ENCODE assay signal across 2 worm cellular contexts in genomic region chrIII:12081992-12082628, ce11.
TF ChIP-seq lines count a peak whose summit lies in the region.

No protein-coding gene starts in this region.

TF ChIP-seq in whole organism, L2 larva, 48 proteins besides CTCF, POLR2A, EP300 and RAD21 (continued from another document):
- TF ChIP-seq blmp-1 (tag; optimal IDR thresholded peaks at IDR 0.05; lab: Kevin White, UChicago; ENCODE audit: insufficient read depth) (no peak), egl-27 (tag; optimal IDR thresholded peaks at IDR 0.05; lab: Kevin White, UChicago) (no peak), sem-4 (tag; optimal IDR thresholded peaks at IDR 0.05; lab: Kevin White, UChicago) (peak; percentile 45), unc-62 (GFP tag; optimal IDR thresholded peaks at IDR 0.05; lab: Kevin White, UChicago) (no peak), ceh-16 (tag; optimal IDR thresholded peaks at IDR 0.05; lab: Kevin White, UChicago) (no peak)

TF ChIP-seq in whole organism, L3 larva, 47 proteins besides CTCF, POLR2A, EP300 and RAD21 (continued from another document):
- no peak for TF ChIP-seq lin-15B (tag; optimal IDR thresholded peaks at IDR 0.05; lab: Kevin White, UChicago)
- no peak for TF ChIP-seq nhr-237 (tag; optimal IDR thresholded peaks at IDR 0.05; lab: Kevin White, UChicago)
